Fruit fly (Drosophila melanogaster) S2 (cell line): ENCODE data around the gene CCT2.

Source experiments
- CG8478 ChIP-seq: fragments of >200 bp; optimal IDR thresholded peaks from 2 replicates; lab custom pipeline; 2018
- CTCF ChIP-seq, 2 experiments: fragments of >200 bp; optimal IDR thresholded peaks; 2 replicates each; lab custom pipeline; 2018

- TF ChIP-seq CG8478 (no peak), CTCF (optimal IDR thresholded peaks at IDR 0.05; lab: Kevin White, UChicago) (no peak)
These were observed 40.9 kb upstream of the CCT2 start for dm6 chrX:9048385-9048750.
